Worm (Caenorhabditis elegans) whole organism, L2 larva: ENCODE data around the gene arf-1.
A peak's percentile ranks its signal among the peaks of the same experiment; 100 is the strongest.

Experiments used
- C34F6.9 ChIP-seq: fragments of 150-350 bp; optimal IDR thresholded peaks from 2 replicates; lab custom pipeline; 2014; ENCODE audit warnings: missing biosample characterization, missing genetic modification characterization
- R02D3.7 ChIP-seq: fragments of 150-350 bp; optimal IDR thresholded peaks from 2 replicates; lab custom pipeline; 2014; ENCODE audit warnings: missing biosample characterization, missing genetic modification characterization
- Y55F3AM.14 ChIP-seq: fragments of 200-800 bp; sonication (Bioruptor generic); optimal IDR thresholded peaks from 2 replicates; lab custom pipeline; 2018; ENCODE audit warnings: mild to moderate bottlenecking, missing genetic modification characterization, missing compliant biosample characterization
- ZK546.5 ChIP-seq: sonication (generic microtip); optimal IDR thresholded peaks from 2 replicates; lab custom pipeline; 2017; ENCODE audit warnings: missing biosample characterization, missing genetic modification characterization
- alr-1 ChIP-seq: fragments of 150-350 bp; optimal IDR thresholded peaks from 2 replicates; lab custom pipeline; 2014; ENCODE audit warnings: missing biosample characterization, missing genetic modification characterization
- aly-2 ChIP-seq: fragments of 150-350 bp; optimal IDR thresholded peaks from 2 replicates; lab custom pipeline; 2014; ENCODE audit warnings: missing biosample characterization, missing genetic modification characterization
- ceh-82 ChIP-seq: fragments of 150-350 bp; optimal IDR thresholded peaks from 2 replicates; lab custom pipeline; 2014; ENCODE audit warnings: missing biosample characterization, missing genetic modification characterization
- crh-2 ChIP-seq: sonication (generic microtip); optimal IDR thresholded peaks from 2 replicates; lab custom pipeline; 2017; ENCODE audit warnings: missing biosample characterization, missing genetic modification characterization
- dmd-4 ChIP-seq: sonication (generic microtip); optimal IDR thresholded peaks from 2 replicates; lab custom pipeline; 2017; ENCODE audit warnings: missing biosample characterization, missing genetic modification characterization
- egl-27 ChIP-seq: sonication (generic microtip); optimal IDR thresholded peaks from 3 replicates; lab custom pipeline; 2017; ENCODE audit warnings: missing biosample characterization, missing genetic modification reagents, missing genetic modification characterization
- lin-11 ChIP-seq: fragments of 150-350 bp; sonication (generic microtip); optimal IDR thresholded peaks from 2 replicates; lab custom pipeline; 2014; ENCODE audit warnings: missing biosample characterization, missing genetic modification characterization, inconsistent platforms, mixed read lengths
- lin-13 ChIP-seq: fragments of 150-350 bp; optimal IDR thresholded peaks from 2 replicates; lab custom pipeline; 2014; ENCODE audit warnings: missing biosample characterization, missing genetic modification reagents, missing genetic modification characterization
- lin-39 ChIP-seq: fragments of 150-350 bp; optimal IDR thresholded peaks from 2 replicates; lab custom pipeline; 2014; ENCODE audit warnings: missing biosample characterization, missing genetic modification reagents, missing genetic modification characterization
- lsy-2 ChIP-seq, 2 experiments: fragments of 150-350 bp in 1 of 2; sonication (generic microtip) in 1 of 2; optimal IDR thresholded peaks; 2 replicates each; lab custom pipeline; 2014 to 2017; ENCODE audit warnings: missing biosample characterization in 2 of 2, missing genetic modification characterization in 2 of 2
- mbf-1 ChIP-seq: sonication (generic microtip); optimal IDR thresholded peaks from 2 replicates; lab custom pipeline; 2017; ENCODE audit warnings: missing biosample characterization, missing genetic modification characterization
- mdl-1 ChIP-seq, 2 experiments: fragments of 150-350 bp in 1 of 2; sonication (generic microtip) in 1 of 2; optimal IDR thresholded peaks; 2 replicates each; lab custom pipeline; 2017; ENCODE audit warnings: missing biosample characterization in 2 of 2, missing genetic modification characterization in 2 of 2
- nhr-129 ChIP-seq: fragments of 150-350 bp; optimal IDR thresholded peaks from 2 replicates; lab custom pipeline; 2014; ENCODE audit warnings: missing biosample characterization, missing genetic modification characterization
- nhr-23 ChIP-seq: fragments of 150-350 bp; optimal IDR thresholded peaks from 2 replicates; lab custom pipeline; 2014; ENCODE audit warnings: missing biosample characterization, missing genetic modification reagents, missing genetic modification characterization
- nhr-237 ChIP-seq: fragments of 150-350 bp; optimal IDR thresholded peaks from 2 replicates; lab custom pipeline; 2014; ENCODE audit warnings: missing biosample characterization, missing genetic modification characterization
- nhr-25 ChIP-seq: fragments of 150-350 bp; sonication (generic microtip); optimal IDR thresholded peaks from 3 replicates; lab custom pipeline; 2014; ENCODE audit warnings: missing biosample characterization, missing genetic modification characterization
- nhr-6 ChIP-seq: fragments of 150-350 bp; optimal IDR thresholded peaks from 2 replicates; lab custom pipeline; 2014; ENCODE audit warnings: missing biosample characterization, missing genetic modification characterization
- nhr-77 ChIP-seq: fragments of 150-350 bp; optimal IDR thresholded peaks from 2 replicates; lab custom pipeline; 2014; ENCODE audit warnings: missing biosample characterization, missing genetic modification characterization
- peb-1 ChIP-seq: fragments of 150-350 bp; optimal IDR thresholded peaks from 2 replicates; lab custom pipeline; 2014; ENCODE audit warnings: missing biosample characterization, missing genetic modification characterization
- skn-1 ChIP-seq: sonication (generic microtip); optimal IDR thresholded peaks from 2 replicates; lab custom pipeline; 2017; ENCODE audit warnings: missing biosample characterization, missing genetic modification characterization
- sma-3 ChIP-seq: sonication (generic microtip); optimal IDR thresholded peaks from 2 replicates; lab custom pipeline; 2016; ENCODE audit warnings: missing genetic modification reagents, missing genetic modification characterization, missing compliant biosample characterization
- sma-9 ChIP-seq, 2 experiments: fragments of 150-350 bp in 1 of 2; sonication (generic microtip) in 1 of 2; optimal IDR thresholded peaks; 2 replicates each; lab custom pipeline; 2014 to 2016; ENCODE audit warnings: missing genetic modification characterization in 2 of 2, mild to moderate bottlenecking in 1 of 2, missing biosample characterization in 1 of 2, missing compliant biosample characterization in 1 of 2, missing genetic modification reagents in 1 of 2, moderate library complexity in 1 of 2
- snpc-4 ChIP-seq: fragments of 150-350 bp; optimal IDR thresholded peaks from 2 replicates; lab custom pipeline; 2014; ENCODE audit warnings: missing biosample characterization, missing genetic modification characterization
- unc-39 ChIP-seq: fragments of 150-350 bp; optimal IDR thresholded peaks from 2 replicates; lab custom pipeline; 2014; ENCODE audit warnings: missing biosample characterization, missing genetic modification characterization
- unc-55 ChIP-seq: fragments of 150-350 bp; sonication (generic microtip); optimal IDR thresholded peaks from 3 replicates; lab custom pipeline; 2014; ENCODE audit warnings: missing biosample characterization, missing genetic modification reagents, missing genetic modification characterization
- unc-62 ChIP-seq: fragments of 150-350 bp; optimal IDR thresholded peaks from 2 replicates; lab custom pipeline; 2014; ENCODE audit warnings: missing biosample characterization, missing genetic modification reagents, missing genetic modification characterization
- zag-1 ChIP-seq: fragments of 150-350 bp; optimal IDR thresholded peaks from 2 replicates; lab custom pipeline; 2014; ENCODE audit warnings: missing biosample characterization, missing genetic modification characterization
- ztf-1 ChIP-seq: fragments of 200-800 bp; sonication (Bioruptor generic); conservative IDR thresholded peaks from 2 replicates; pipeline ENCODE4 v1.3.6; 2022; ENCODE audit warnings: missing genetic modification characterization, missing compliant biosample characterization
- ztf-11 ChIP-seq: sonication (generic microtip); optimal IDR thresholded peaks from 2 replicates; lab custom pipeline; 2017; ENCODE audit warnings: missing biosample characterization, missing genetic modification characterization
- ztf-4 ChIP-seq: fragments of 150-350 bp; optimal IDR thresholded peaks from 2 replicates; lab custom pipeline; 2014; ENCODE audit warnings: missing biosample characterization, missing genetic modification characterization

The arf-1 gene

DNA sequence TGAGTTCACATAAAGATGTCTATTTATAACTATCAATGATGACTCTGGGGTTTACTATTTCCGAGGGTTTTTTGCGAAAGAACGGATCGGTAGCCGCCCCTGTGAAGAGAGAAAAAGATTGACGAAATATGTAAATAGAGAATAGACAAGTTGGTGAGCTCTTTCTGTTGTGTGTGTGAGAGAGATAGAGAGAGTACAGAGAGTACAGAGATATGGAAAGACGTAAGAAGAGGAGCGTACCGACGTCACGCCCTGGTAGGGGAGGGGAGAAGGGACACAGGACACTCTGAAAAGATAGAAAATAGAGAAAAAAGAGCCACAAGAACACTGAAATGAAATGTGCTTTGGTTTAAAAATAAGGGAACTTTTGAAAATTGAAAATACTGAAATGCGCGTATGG lies 26.4 kb upstream of the arf-1 start (continued):
- TF ChIP-seq sma-9 (GFP tag; optimal IDR thresholded peaks at IDR 0.05; lab: Kevin White, UChicago): peak; percentile 63
- no peak for TF ChIP-seq sma-9 (tag; optimal IDR thresholded peaks at IDR 0.05; lab: Kevin White, UChicago)
- TF ChIP-seq, all 48 proteins: peak for 12

DNA sequence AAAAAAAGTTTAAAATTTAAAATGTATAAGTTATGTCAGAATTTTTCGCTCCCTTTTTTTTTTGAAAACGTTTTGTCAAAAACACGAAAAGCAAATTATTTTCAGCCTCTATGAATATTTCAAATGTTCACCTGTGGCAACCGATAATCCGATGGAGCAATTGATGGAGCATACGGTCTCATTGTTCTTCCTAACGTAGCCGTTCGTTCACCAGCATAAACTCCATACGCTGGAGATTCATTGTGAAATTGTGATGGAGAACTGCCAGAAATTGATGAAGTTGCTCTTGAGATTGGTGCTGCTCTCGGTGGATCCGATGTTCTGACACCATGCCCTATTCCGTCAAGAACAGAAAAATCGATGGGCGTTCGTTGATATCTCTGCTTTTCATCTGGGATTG lies 22.9 kb upstream of the arf-1 start:
- TF ChIP-seq snpc-4 (tag; lab: Kevin White, UChicago): no peak
- no peak for TF ChIP-seq egl-27 (tag; lab: Kevin White, UChicago)
- no peak for TF ChIP-seq ztf-1 (GFP tag; lab: Robert Waterston, UW)
- no peak for TF ChIP-seq sma-9 (GFP tag; optimal IDR thresholded peaks at IDR 0.05; lab: Kevin White, UChicago)
- no peak for TF ChIP-seq sma-9 (tag; optimal IDR thresholded peaks at IDR 0.05; lab: Kevin White, UChicago)
- TF ChIP-seq peb-1: no peak
- TF ChIP-seq ztf-11 (tag; lab: Kevin White, UChicago): no peak
- TF ChIP-seq alr-1 (tag; lab: Kevin White, UChicago): no peak
- no peak for TF ChIP-seq nhr-25 (tag; lab: Kevin White, UChicago)
- TF ChIP-seq, all 48 proteins: peak for 0

DNA sequence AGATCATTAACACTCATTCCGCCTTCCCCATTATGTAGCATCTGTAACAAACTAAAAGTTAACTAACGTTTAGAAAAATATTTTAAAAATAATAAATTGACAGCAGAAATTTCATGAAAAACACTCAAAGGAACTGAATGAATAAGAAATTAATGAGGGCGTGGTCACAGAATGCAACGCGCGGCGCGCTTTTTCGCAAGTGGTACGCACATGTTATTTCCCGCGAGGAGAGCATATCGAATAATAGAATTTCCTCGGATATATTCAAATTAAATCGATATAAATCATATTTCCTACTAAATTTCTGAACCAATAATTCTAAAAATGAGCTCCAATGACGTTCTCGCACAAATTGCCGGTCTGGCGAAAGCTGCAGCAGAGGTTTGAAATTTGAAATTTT lies 22.0 kb upstream of the arf-1 start, which contains the start of the genes abi-1 and arle-14:
abi-1 (minus strand) TSS at position 51 of the 400 bp plus-strand sequence.
arle-14 (plus strand) TSS at position 217 of the 400 bp plus-strand sequence.
- peak in 1 of 2 experiments; percentile 30 for TF ChIP-seq lsy-2 (tag; optimal IDR thresholded peaks at IDR 0.05; lab: Kevin White, UChicago)
- TF ChIP-seq mbf-1: no peak
- TF ChIP-seq ztf-11 (tag; lab: Kevin White, UChicago): no peak
- TF ChIP-seq nhr-77 (tag; lab: Kevin White, UChicago): no peak
- TF ChIP-seq ceh-82 (tag; lab: Kevin White, UChicago): no peak
- TF ChIP-seq sma-3: no peak
- peak; percentile 6 for TF ChIP-seq nhr-129 (tag; lab: Kevin White, UChicago)
- TF ChIP-seq dmd-4 (tag; lab: Kevin White, UChicago): no peak
- TF ChIP-seq ztf-4: no peak
- no peak for TF ChIP-seq unc-62 (GFP tag; lab: Kevin White, UChicago)
- no peak for TF ChIP-seq skn-1 (tag; lab: Kevin White, UChicago)
- TF ChIP-seq unc-55 (GFP tag; lab: Kevin White, UChicago): peak; percentile 59
- TF ChIP-seq Y55F3AM.14 (GFP tag; lab: Kevin White, UChicago): no peak
- no peak for TF ChIP-seq sma-9 (GFP tag; optimal IDR thresholded peaks at IDR 0.05; lab: Kevin White, UChicago)
- no peak for TF ChIP-seq sma-9 (tag; optimal IDR thresholded peaks at IDR 0.05; lab: Kevin White, UChicago)
- no peak for TF ChIP-seq nhr-237 (tag; lab: Kevin White, UChicago)
- no peak for TF ChIP-seq unc-39 (tag; lab: Kevin White, UChicago)
- TF ChIP-seq R02D3.7 (tag; lab: Kevin White, UChicago): no peak
- no peak for TF ChIP-seq nhr-23
- TF ChIP-seq egl-27 (tag; lab: Kevin White, UChicago): no peak
- no peak for TF ChIP-seq aly-2 (tag; lab: Kevin White, UChicago)
- peak; percentile 27 for TF ChIP-seq C34F6.9 (tag; lab: Kevin White, UChicago)
- no peak for TF ChIP-seq nhr-6 (tag; lab: Kevin White, UChicago)
- TF ChIP-seq lin-11 (tag; lab: Kevin White, UChicago): peak; percentile 14
- TF ChIP-seq lin-13 (GFP tag; lab: Kevin White, UChicago): no peak
- no peak for TF ChIP-seq ztf-1 (GFP tag; lab: Robert Waterston, UW)

DNA sequence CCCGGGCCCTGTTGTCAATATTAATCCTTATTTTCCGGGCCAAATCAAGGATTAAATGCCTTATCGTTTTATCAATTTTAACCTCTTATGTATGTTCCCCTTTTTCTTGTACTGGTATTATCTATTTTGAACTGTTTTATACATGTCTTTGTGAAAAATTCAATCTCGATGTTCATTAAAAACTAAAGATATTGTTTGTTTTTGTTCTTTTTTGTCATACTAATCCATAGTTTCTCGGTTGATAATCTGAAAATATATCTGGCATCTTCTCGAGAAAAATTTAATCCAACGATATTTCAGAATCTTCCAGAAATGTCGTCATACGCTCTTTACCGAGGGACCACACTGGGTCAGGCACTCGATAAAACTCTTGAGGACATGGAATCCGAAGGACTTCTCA lies 20.9 kb upstream of the arf-1 start, which contains the start of gene B0336.13:
B0336.13 (plus strand) TSS at position 301 of the 400 bp plus-strand sequence.
- TF ChIP-seq ztf-1 (GFP tag; lab: Robert Waterston, UW): no peak
- TF ChIP-seq nhr-23: no peak
- no peak for TF ChIP-seq snpc-4 (tag; lab: Kevin White, UChicago)
- TF ChIP-seq aly-2 (tag; lab: Kevin White, UChicago): no peak
- no peak for TF ChIP-seq nhr-129 (tag; lab: Kevin White, UChicago)
- TF ChIP-seq ZK546.5 (tag; lab: Kevin White, UChicago): no peak
- no peak for TF ChIP-seq ztf-11 (tag; lab: Kevin White, UChicago)
- no peak for TF ChIP-seq lin-39 (tag; lab: Kevin White, UChicago)
- no peak for TF ChIP-seq alr-1 (tag; lab: Kevin White, UChicago)
- TF ChIP-seq mdl-1 (tag; optimal IDR thresholded peaks at IDR 0.05; lab: Kevin White, UChicago): no peak
- TF ChIP-seq lin-13 (GFP tag; lab: Kevin White, UChicago): no peak
- no peak for TF ChIP-seq zag-1
- no peak for TF ChIP-seq skn-1 (tag; lab: Kevin White, UChicago)
- no peak for TF ChIP-seq crh-2 (tag; lab: Kevin White, UChicago)
